Worm (Caenorhabditis elegans): ENCODE data around the gene dve-1.

Gene dve-1

ce11 chrX:381029-381428 is 52.6 kb downstream of the dve-1 start:
- no peak for TF ChIP-seq W03F9.2 (tag; optimal IDR thresholded peaks at IDR 0.05)
- no peak for TF ChIP-seq him-1 (tag; optimal IDR thresholded peaks at IDR 0.05)
- TF ChIP-seq dao-5 (tag; optimal IDR thresholded peaks at IDR 0.05), result no peak

- no peak for TF ChIP-seq W03F9.2 (tag; optimal IDR thresholded peaks at IDR 0.05)
- no peak for TF ChIP-seq him-1 (tag; optimal IDR thresholded peaks at IDR 0.05)
- no peak for TF ChIP-seq dao-5 (tag; optimal IDR thresholded peaks at IDR 0.05)
Measured at ce11 chrX:380505-380904, 53.1 kb downstream of the dve-1 start, which contains the start of gene R04A9.3. R04A9.3 (minus strand) TSS chrX:380605.

All from whole organism, L4/young adult.